Worm (Caenorhabditis elegans): Measurements from ENCODE around the gene cbn-1.

cbn-1 gene

DNA sequence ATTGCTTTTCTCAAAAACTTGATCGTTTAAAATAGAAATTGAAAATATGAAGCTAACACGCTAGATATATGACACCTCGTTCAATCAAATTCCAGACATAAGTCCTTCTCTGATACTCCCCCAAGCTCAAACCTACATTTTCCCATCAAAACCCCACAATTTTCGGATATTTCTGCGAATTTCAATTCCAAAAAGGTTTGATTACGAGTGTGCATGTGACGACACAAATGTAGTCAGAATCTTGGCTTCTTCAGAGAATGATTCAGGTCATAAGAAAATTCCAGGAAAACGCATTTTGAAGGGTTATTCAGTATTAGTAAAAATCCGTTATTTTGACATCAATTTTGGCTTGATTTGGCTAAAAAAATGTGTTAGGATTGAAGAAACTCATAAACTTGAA lies 2.5 kb upstream of the cbn-1 start:
- TF ChIP-seq sea-1 (GFP tag; conservative IDR thresholded peaks at IDR 0.05) (no peak), tra-4 (tag; optimal IDR thresholded peaks at IDR 0.05) (no peak), F13C5.2 (tag; optimal IDR thresholded peaks at IDR 0.05) (no peak), aly-1 (tag; optimal IDR thresholded peaks at IDR 0.05) (no peak), ets-7 (tag; optimal IDR thresholded peaks at IDR 0.05) (no peak), pes-1 (GFP tag; IDR thresholded peaks at IDR 0.05) (no peak), hnd-1 (tag; optimal IDR thresholded peaks at IDR 0.05) (no peak), tbx-37 (GFP tag; conservative IDR thresholded peaks at IDR 0.05) (no peak), B0310.2 (tag; optimal IDR thresholded peaks at IDR 0.05) (no peak), ceh-13 (GFP tag; optimal IDR thresholded peaks at IDR 0.05) (no peak), hmg-4 (GFP tag; optimal IDR thresholded peaks at IDR 0.05) (no peak), tbx-11 (GFP tag; IDR thresholded peaks at IDR 0.05) (no peak)

DNA sequence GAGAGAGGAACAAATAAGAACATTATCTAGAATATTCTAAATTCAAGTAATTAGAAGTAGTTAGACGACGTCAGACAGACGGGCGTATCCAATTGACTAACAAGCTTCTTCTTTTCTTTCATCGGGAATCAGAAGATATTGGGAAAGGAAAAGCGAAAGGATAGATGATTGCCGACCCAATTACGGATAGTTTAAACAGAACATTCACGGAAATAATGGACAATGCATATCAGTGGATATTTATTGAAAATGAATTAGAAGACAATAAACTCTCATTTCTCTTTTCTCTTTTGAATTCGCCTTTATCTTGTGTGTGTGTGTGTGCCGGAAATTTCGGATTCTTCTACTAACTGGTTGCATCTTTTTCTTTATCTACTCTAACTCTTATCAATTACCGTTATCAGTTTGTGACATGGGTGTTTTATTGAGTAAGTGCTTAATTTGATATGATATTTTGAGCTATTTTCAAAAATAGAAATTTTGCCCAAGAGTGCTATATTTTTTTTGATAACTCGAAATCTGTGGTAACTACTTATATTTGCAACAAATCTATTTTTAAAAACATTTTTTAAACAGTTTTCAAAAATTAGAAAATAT lies 1.6 kb upstream of the cbn-1 start:
- TF ChIP-seq hmbx-1 (tag; optimal IDR thresholded peaks at IDR 0.05) (no peak), B0310.2 (tag; optimal IDR thresholded peaks at IDR 0.05) (no peak), flt-1 (GFP tag; IDR thresholded peaks at IDR 0.05) (no peak), ceh-13 (GFP tag; optimal IDR thresholded peaks at IDR 0.05) (no peak), hmg-4 (GFP tag; optimal IDR thresholded peaks at IDR 0.05) (no peak), tra-4 (tag; optimal IDR thresholded peaks at IDR 0.05) (no peak), tbx-37 (GFP tag; conservative IDR thresholded peaks at IDR 0.05) (no peak)

DNA sequence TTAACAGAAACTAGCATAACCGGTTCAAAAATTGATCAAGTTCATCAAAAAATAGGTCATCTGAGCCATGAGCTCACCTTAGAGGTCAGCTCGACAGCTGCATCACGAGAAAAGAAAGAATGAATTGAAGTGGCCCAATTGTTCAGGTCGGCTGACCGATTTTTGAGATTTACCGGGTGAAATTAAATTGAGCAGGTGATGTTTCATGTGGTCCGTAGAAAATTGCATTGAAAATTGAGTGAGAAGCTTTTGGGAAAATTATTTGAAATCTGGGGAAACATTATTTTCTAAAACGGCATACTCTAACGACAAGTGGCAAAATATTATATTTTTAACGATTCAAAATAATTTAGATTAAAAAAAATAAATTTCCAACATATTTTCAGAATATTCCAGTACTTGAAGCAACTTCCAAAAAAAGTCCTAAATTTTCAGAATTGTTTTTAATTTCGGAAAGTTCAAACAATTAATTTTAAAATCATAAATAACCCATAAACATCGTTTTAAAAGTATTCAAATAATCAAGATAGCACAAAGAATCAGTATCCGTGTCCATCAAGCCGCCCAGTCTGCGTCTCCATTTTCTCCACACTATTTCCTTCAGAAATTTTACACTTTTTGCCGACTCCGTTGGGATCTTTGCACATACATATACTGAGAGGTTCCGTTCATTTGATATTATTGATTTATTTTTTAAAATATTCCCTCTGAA lies 6.5 kb downstream of the cbn-1 start, which contains the start of gene sgcb-1:
sgcb-1 (plus strand) TSS at position 662 of the 712 bp plus-strand sequence.
- TF ChIP-seq ceh-36 (tag; optimal IDR thresholded peaks at IDR 0.05) (no peak), B0310.2 (tag; optimal IDR thresholded peaks at IDR 0.05) (no peak), tbx-37 (GFP tag; conservative IDR thresholded peaks at IDR 0.05) (no peak), F13C5.2 (tag; optimal IDR thresholded peaks at IDR 0.05) (no peak), ceh-13 (GFP tag; optimal IDR thresholded peaks at IDR 0.05) (no peak), scrt-1 (GFP tag; IDR thresholded peaks at IDR 0.05) (no peak), hnd-1 (tag; optimal IDR thresholded peaks at IDR 0.05) (no peak), tbx-11 (GFP tag; IDR thresholded peaks at IDR 0.05) (no peak), aly-1 (tag; optimal IDR thresholded peaks at IDR 0.05) (no peak), ets-7 (tag; optimal IDR thresholded peaks at IDR 0.05) (no peak), sea-1 (GFP tag; conservative IDR thresholded peaks at IDR 0.05) (no peak), tra-4 (tag; optimal IDR thresholded peaks at IDR 0.05) (no peak), flt-1 (GFP tag; IDR thresholded peaks at IDR 0.05) (no peak)

DNA sequence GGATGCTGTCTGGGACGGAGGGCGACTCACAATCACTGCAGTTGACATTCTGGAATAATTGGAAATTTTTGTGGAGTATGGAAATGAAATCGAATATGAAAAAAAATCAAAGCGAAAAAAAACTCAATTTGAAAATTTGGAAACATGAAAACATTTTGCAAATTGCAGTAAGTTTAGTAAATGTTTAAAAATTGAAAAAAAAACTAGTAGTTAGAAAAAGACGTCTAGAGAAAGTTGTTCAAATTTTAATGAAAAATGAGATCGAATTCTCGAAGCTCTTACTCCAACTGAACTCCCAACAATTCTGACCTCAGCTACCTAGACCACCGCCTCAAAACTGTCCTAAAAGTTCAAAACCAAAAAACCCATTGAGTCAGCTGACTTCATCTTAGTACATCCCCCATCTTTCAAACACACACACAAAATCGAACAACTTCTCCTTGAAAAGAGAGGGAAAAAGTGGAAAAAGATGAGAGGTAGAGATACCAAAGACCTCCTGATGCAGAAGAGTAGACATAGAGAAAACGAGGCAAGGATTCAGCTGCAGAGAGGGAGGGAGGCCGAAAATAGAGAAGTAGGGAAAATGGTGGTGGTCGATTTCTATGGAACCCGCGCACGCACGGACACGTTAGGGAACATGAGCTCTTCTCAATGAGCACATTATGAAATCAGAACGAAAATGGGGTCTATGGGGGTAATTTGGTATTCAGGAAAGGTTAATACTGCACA lies 9.1 kb downstream of the cbn-1 start, which contains the start of gene K01A2.10:
K01A2.10 (minus strand) TSS at position 51 of the 729 bp plus-strand sequence.
- no peak for TF ChIP-seq ceh-13 (GFP tag; optimal IDR thresholded peaks at IDR 0.05)
- TF ChIP-seq tbx-11 (GFP tag; IDR thresholded peaks at IDR 0.05): no peak
- TF ChIP-seq hmg-4 (GFP tag; optimal IDR thresholded peaks at IDR 0.05): peak; percentile 45
- TF ChIP-seq flt-1 (GFP tag; IDR thresholded peaks at IDR 0.05): no peak
- TF ChIP-seq tra-4 (tag; optimal IDR thresholded peaks at IDR 0.05): no peak
- no peak for TF ChIP-seq ets-7 (tag; optimal IDR thresholded peaks at IDR 0.05)
- no peak for TF ChIP-seq tbx-37 (GFP tag; conservative IDR thresholded peaks at IDR 0.05)

DNA sequence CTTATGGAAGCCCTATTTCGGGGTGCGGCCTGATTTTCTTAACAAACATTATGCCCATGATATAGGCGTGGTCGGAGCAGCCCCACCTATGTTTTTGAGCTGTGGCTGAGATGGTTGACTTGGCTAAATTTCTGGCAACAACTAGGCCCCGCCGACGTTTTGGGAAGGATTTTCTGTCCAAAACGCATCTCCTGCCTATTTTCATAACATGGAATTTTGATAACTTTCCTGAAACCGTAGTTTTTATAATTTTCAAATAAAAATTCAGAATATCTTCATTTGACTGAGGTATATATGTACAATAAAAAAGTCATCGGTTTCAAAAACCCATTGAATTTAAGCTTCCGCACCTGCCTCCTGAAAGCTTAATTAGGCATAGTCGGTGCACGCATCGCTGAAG lies 11.1 kb downstream of the cbn-1 start:
- TF ChIP-seq F13C5.2 (tag; optimal IDR thresholded peaks at IDR 0.05): no peak
- no peak for TF ChIP-seq aly-1 (tag; optimal IDR thresholded peaks at IDR 0.05)
- TF ChIP-seq flt-1 (GFP tag; IDR thresholded peaks at IDR 0.05): no peak
- TF ChIP-seq tbx-37 (GFP tag; conservative IDR thresholded peaks at IDR 0.05): no peak
- no peak for TF ChIP-seq ama-1 (optimal IDR thresholded peaks at IDR 0.05)
- TF ChIP-seq ceh-13 (GFP tag; optimal IDR thresholded peaks at IDR 0.05): no peak

DNA sequence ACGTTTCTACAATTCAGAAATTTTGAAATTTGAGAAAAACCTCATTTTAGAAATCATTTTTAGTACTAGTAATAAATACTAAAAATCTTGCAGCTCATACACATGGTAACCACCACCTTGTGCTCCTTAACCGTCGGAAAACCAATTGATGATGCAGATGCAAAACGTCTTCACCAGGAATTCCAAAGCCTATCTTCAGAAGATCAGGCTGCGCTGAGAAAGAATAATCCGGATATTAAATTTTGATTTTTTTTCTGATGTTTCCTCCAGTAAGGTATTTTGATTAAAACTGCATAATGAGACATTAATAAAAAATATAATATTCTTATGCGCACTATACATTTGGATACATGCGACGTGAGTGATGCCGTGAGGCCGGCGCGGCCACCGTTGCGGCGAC lies 11.5 kb downstream of the cbn-1 start:
- TF ChIP-seq tbx-11 (GFP tag; IDR thresholded peaks at IDR 0.05): no peak
- no peak for TF ChIP-seq ceh-36 (tag; optimal IDR thresholded peaks at IDR 0.05)
- no peak for TF ChIP-seq ets-7 (tag; optimal IDR thresholded peaks at IDR 0.05)
- TF ChIP-seq B0310.2 (tag; optimal IDR thresholded peaks at IDR 0.05): no peak
- TF ChIP-seq F13C5.2 (tag; optimal IDR thresholded peaks at IDR 0.05): no peak
- TF ChIP-seq ama-1 (optimal IDR thresholded peaks at IDR 0.05): no peak
- no peak for TF ChIP-seq scrt-1 (GFP tag; IDR thresholded peaks at IDR 0.05)
- no peak for TF ChIP-seq ceh-13 (GFP tag; optimal IDR thresholded peaks at IDR 0.05)
- no peak for TF ChIP-seq hnd-1 (tag; optimal IDR thresholded peaks at IDR 0.05)

DNA sequence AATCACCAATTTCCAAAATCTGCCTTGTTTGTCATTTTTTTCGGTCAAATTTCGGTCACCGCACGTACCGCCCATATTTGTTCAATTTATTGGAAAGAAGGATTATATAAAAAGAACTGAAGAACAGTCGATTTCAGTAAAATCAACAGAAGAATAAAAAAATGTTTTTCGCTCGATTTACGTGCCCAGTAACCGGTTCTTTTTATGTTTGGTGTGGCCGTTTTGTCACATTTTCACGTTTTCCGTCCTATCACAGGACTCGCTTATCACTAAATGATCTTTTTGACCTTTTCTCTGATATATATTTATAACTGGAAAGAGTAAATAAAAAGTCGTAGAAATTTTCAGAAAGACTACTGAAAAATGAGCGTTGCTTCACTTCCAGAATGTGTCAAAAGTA lies 12.9 kb downstream of the cbn-1 start, which contains the start of gene far-7:
far-7 (plus strand) TSS at position 331 of the 400 bp plus-strand sequence.
- TF ChIP-seq ets-7 (tag; optimal IDR thresholded peaks at IDR 0.05) (no peak), ceh-36 (tag; optimal IDR thresholded peaks at IDR 0.05) (no peak), ama-1 (optimal IDR thresholded peaks at IDR 0.05) (no peak)

DNA sequence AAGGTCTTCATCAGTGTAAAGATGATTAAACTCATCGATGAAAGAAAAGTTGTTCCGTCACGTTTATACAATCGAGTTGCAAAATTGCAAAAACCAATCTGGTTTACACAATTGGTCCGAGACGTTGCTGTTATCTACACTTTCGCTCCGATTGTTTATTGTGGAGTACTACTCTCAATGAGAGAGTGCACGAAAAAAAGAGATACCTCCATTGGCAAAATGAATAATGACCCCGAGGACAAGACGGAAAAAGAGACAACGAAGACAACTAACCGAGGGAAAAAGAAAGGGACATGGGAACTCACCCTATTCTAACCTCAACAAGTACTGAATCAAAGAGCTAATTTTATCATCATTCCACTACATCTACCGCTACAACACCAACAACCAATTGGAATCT lies 18.8 kb downstream of the cbn-1 start:
- TF ChIP-seq F13C5.2 (tag; optimal IDR thresholded peaks at IDR 0.05) (no peak), ceh-36 (tag; optimal IDR thresholded peaks at IDR 0.05) (no peak), sea-1 (GFP tag; conservative IDR thresholded peaks at IDR 0.05) (no peak), hmg-4 (GFP tag; optimal IDR thresholded peaks at IDR 0.05) (no peak), ets-7 (tag; optimal IDR thresholded peaks at IDR 0.05) (no peak), hmbx-1 (tag; optimal IDR thresholded peaks at IDR 0.05) (no peak), tbx-11 (GFP tag; IDR thresholded peaks at IDR 0.05) (no peak), ceh-13 (GFP tag; optimal IDR thresholded peaks at IDR 0.05) (no peak), aly-1 (tag; optimal IDR thresholded peaks at IDR 0.05) (no peak), scrt-1 (GFP tag; IDR thresholded peaks at IDR 0.05) (no peak), ama-1 (optimal IDR thresholded peaks at IDR 0.05) (no peak), tra-4 (tag; optimal IDR thresholded peaks at IDR 0.05) (no peak), hnd-1 (tag; optimal IDR thresholded peaks at IDR 0.05) (no peak)
